Worm (Caenorhabditis elegans): Measurements from ENCODE around the gene W01C8.5.

W01C8.5 gene

DNA sequence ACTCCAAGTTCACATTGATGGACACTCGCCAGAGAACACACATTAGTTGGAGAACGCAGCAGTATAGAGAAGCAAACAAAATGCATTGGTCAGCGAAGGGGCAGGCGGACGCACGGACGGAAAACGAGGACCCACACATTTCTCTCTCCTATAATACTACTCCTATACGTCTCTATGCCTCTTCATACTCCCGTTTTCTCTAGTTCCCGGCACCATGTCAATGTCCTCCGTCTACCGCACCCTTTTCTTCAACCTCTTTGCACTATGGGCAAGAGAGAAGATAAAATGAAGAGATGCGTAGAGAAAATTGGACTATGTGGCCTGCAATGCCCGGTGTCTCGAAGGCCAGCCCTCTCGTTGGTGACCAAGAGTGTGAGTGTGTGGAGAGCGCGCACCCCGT, 11.0 kb downstream of the W01C8.5 start, which contains the start of gene set-20 (continued):
- TF ChIP-seq npax-4 (tag; optimal IDR thresholded peaks at IDR 0.05) (no peak), pha-4 (tag; optimal IDR thresholded peaks at IDR 0.05) (no peak), unc-42 (tag; optimal IDR thresholded peaks at IDR 0.05) (peak; percentile 32), nhr-232 (tag; optimal IDR thresholded peaks at IDR 0.05) (peak; percentile 15), odd-2 (tag; optimal IDR thresholded peaks at IDR 0.05) (no peak), ceh-24 (tag; optimal IDR thresholded peaks at IDR 0.05) (no peak), ttx-3 (tag; optimal IDR thresholded peaks at IDR 0.05) (peak; percentile 38), sdc-2 (tag; optimal IDR thresholded peaks at IDR 0.05) (peak; percentile 84), C38D4.7 (GFP tag; optimal IDR thresholded peaks at IDR 0.05) (no peak), K09A11.1 (tag; optimal IDR thresholded peaks at IDR 0.05; ENCODE audit: insufficient read depth) (no peak), unc-3 (GFP tag; conservative IDR thresholded peaks at IDR 0.05) (no peak), unc-3 (tag; optimal IDR thresholded peaks at IDR 0.05) (no peak), ceh-6 (GFP tag; optimal IDR thresholded peaks at IDR 0.05) (peak; percentile 19), ref-2 (tag; optimal IDR thresholded peaks at IDR 0.05) (peak; percentile 75), pag-3 (tag; optimal IDR thresholded peaks at IDR 0.05; ENCODE audit: borderline replicate concordance) (no peak), sox-4 (tag; optimal IDR thresholded peaks at IDR 0.05) (no peak), eyg-1 (tag; optimal IDR thresholded peaks at IDR 0.05) (peak; percentile 13), pqm-1 (tag; optimal IDR thresholded peaks at IDR 0.05) (no peak), mec-3 (tag; optimal IDR thresholded peaks at IDR 0.05; ENCODE audit: borderline replicate concordance) (no peak), nfya-1 (tag; optimal IDR thresholded peaks at IDR 0.05) (peak; percentile 88), dve-1 (tag; optimal IDR thresholded peaks at IDR 0.05) (peak; percentile 45), unc-86 (tag; optimal IDR thresholded peaks at IDR 0.05) (no peak), hlh-8 (tag; optimal IDR thresholded peaks at IDR 0.05) (peak; percentile 47), gmeb-2 (tag; optimal IDR thresholded peaks at IDR 0.05) (no peak), syd-9 (tag; optimal IDR thresholded peaks at IDR 0.05) (peak; percentile 75)

DNA sequence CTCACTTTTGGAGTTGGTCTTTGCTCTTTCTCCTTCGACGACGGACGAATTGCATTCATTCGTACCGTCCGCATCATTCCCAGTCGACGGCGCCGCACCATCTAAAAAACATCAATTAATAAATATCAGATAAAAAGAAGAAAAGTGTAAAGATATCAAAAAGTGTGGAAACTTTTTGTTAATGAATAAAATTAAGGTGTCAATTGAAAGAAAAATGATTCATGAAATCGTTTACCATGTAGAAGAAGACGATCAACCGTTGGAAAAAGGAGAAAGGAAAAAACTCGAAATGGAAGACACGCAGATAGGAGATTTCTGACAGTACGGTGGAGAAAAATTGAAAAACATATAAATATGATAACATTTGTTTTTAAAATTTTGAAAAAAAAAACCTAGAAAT, 17.0 kb downstream of the W01C8.5 start, which contains the start of gene set-19:
set-19 (minus strand) TSS at position 101 of the 400 bp plus-strand sequence.
- no peak for TF ChIP-seq K09A11.1 (tag; optimal IDR thresholded peaks at IDR 0.05; ENCODE audit: insufficient read depth)
- no peak for TF ChIP-seq hlh-6 (tag; optimal IDR thresholded peaks at IDR 0.05)
- no peak for TF ChIP-seq ceh-2 (tag; optimal IDR thresholded peaks at IDR 0.05)
- TF ChIP-seq C08G9.2 (tag; optimal IDR thresholded peaks at IDR 0.05): no peak
- no peak for TF ChIP-seq rnt-1 (tag; optimal IDR thresholded peaks at IDR 0.05)
- no peak for TF ChIP-seq pqm-1 (tag; optimal IDR thresholded peaks at IDR 0.05)
- TF ChIP-seq ceh-24 (tag; optimal IDR thresholded peaks at IDR 0.05): no peak
- no peak for TF ChIP-seq pat-9 (tag; optimal IDR thresholded peaks at IDR 0.05)
- TF ChIP-seq odd-2 (tag; optimal IDR thresholded peaks at IDR 0.05): no peak
- TF ChIP-seq tbx-2 (tag; optimal IDR thresholded peaks at IDR 0.05): no peak
- TF ChIP-seq ceh-14 (tag; optimal IDR thresholded peaks at IDR 0.05): no peak
- TF ChIP-seq tbx-7 (tag; optimal IDR thresholded peaks at IDR 0.05): no peak
- TF ChIP-seq lim-6 (tag; optimal IDR thresholded peaks at IDR 0.05): no peak
- TF ChIP-seq eyg-1 (tag; optimal IDR thresholded peaks at IDR 0.05): no peak
- no peak for TF ChIP-seq hlh-15 (tag; optimal IDR thresholded peaks at IDR 0.05)

DNA sequence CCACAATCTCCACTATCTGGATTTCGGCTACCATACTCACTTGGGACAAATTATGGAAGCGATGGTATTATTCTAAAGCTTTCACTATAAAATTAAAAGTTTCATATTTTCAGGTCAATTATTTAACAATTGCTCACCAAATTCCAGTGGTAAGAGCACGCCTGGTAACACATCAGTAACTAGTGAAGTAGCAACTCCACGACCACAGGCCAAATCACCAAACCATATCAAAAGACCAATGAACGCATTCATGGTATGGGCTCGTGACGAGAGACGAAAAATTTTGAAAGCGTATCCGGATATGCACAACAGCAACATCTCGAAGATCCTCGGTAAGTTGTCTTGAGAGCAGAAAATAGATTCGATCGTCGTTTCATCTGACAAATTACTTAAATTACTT, 24.5 kb downstream of the W01C8.5 start:
- TF ChIP-seq T23F11.4 (GFP tag; optimal IDR thresholded peaks at IDR 0.05): no peak

DNA sequence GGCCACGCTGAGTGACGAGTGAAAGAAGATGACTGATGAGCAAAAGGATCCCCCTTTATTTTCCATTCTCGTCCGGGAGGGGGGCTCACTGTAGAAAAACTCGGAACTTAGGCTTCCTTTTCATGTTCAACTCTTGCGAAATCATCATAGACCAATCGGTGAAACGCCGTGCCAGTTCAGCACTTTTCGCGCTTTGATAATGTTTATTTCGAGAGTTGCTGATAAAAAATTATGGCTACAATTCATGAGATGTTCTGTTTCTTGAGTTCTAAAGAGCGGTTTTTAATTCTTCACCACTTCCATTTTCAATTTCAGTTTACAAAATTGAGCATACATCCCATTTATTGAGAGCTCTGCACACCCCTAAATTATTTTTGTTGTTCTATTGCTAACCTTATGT, 26.3 kb downstream of the W01C8.5 start:
- no peak for TF ChIP-seq dve-1 (tag; optimal IDR thresholded peaks at IDR 0.05)
- TF ChIP-seq dmd-4 (tag; optimal IDR thresholded peaks at IDR 0.05; ENCODE audit: borderline replicate concordance): no peak
- TF ChIP-seq che-1 (tag; optimal IDR thresholded peaks at IDR 0.05): no peak
- TF ChIP-seq hlh-8 (tag; optimal IDR thresholded peaks at IDR 0.05): no peak
- no peak for TF ChIP-seq hlh-15 (tag; optimal IDR thresholded peaks at IDR 0.05)
